Worm (Caenorhabditis elegans) whole organism, L1 larva: ENCODE data around the gene K11H3.2.

Experiments
- C34B4.2 ChIP-seq: sonication (generic microtip); optimal IDR thresholded peaks from 2 replicates; lab custom pipeline; 2017; ENCODE audit warnings: mild to moderate bottlenecking, missing genetic modification characterization, missing compliant biosample characterization
- Y116A8C.19 ChIP-seq: sonication (generic microtip); optimal IDR thresholded peaks from 2 replicates; lab custom pipeline; 2016; ENCODE audit warnings: missing compliant biosample characterization, missing genetic modification characterization, borderline replicate concordance
- ama-1 ChIP-seq: fragments of 150-350 bp; optimal IDR thresholded peaks from 2 replicates; lab custom pipeline; 2014
- blmp-1 ChIP-seq: fragments of 150-350 bp; optimal IDR thresholded peaks from 2 replicates; lab custom pipeline; 2014; ENCODE audit warnings: missing biosample characterization, missing genetic modification characterization
- ceh-90 ChIP-seq: sonication (generic microtip); optimal IDR thresholded peaks from 2 replicates; lab custom pipeline; 2016; ENCODE audit warnings: missing genetic modification characterization, missing compliant biosample characterization
- ces-1 ChIP-seq: fragments of 150-350 bp; optimal IDR thresholded peaks from 2 replicates; lab custom pipeline; 2014; ENCODE audit warnings: missing biosample characterization, missing genetic modification reagents, missing genetic modification characterization
- dpl-1 ChIP-seq, 3 experiments: fragments of 150-350 bp in 2 of 3; sonication (generic microtip) in 1 of 3; optimal IDR thresholded peaks; 2 replicates each; lab custom pipeline; 2014 to 2017; ENCODE audit warnings: missing biosample characterization in 3 of 3, missing genetic modification characterization in 3 of 3, missing genetic modification reagents in 3 of 3
- efl-1 ChIP-seq, 4 experiments: fragments of 150-350 bp; optimal IDR thresholded peaks in 3 of 4; peaks in 1 of 4; 1 replicate in 1 of 4; 2 replicates in 3 of 4; lab custom pipeline; 2014; ENCODE audit warnings: missing biosample characterization in 2 of 4, missing genetic modification characterization in 2 of 4, missing genetic modification reagents in 2 of 4
- efl-3 ChIP-seq: fragments of 200-800 bp; sonication (Bioruptor generic); optimal IDR thresholded peaks from 2 replicates; lab custom pipeline; 2018; ENCODE audit warnings: mild to moderate bottlenecking, missing genetic modification characterization, missing compliant biosample characterization
- egl-27 ChIP-seq, 2 experiments: fragments of 150-350 bp in 1 of 2; sonication (generic microtip); optimal IDR thresholded peaks; 3 replicates each; lab custom pipeline; 2017 to 2018; ENCODE audit warnings: missing biosample characterization in 2 of 2, missing genetic modification characterization in 2 of 2, missing genetic modification reagents in 2 of 2
- elt-2 ChIP-seq: sonication (generic microtip); optimal IDR thresholded peaks from 2 replicates; lab custom pipeline; 2016; ENCODE audit warnings: missing genetic modification characterization, mild to moderate bottlenecking, inconsistent platforms, missing compliant biosample characterization, missing genetic modification reagents
- elt-3 ChIP-seq, 6 experiments: fragments of 150-350 bp in 1 of 6; sonication (generic microtip); optimal IDR thresholded peaks; 2 replicates each; lab custom pipeline; 2017 to 2018; ENCODE audit warnings: missing biosample characterization in 6 of 6, missing genetic modification characterization in 6 of 6, inconsistent platforms in 1 of 6
- fos-1 ChIP-seq: fragments of 150-350 bp; optimal IDR thresholded peaks from 2 replicates; lab custom pipeline; 2014; ENCODE audit warnings: missing biosample characterization, missing genetic modification characterization
- grh-1 ChIP-seq: fragments of 200-800 bp; sonication (Bioruptor generic); IDR thresholded peaks from 2 replicates; pipeline ENCODE4 v1.3.6; 2022; ENCODE audit warnings: missing genetic modification reagents, missing genetic modification characterization, missing compliant biosample characterization
- isw-1 ChIP-seq: fragments of 200-800 bp; sonication (Bioruptor generic); IDR thresholded peaks from 2 replicates; pipeline ENCODE4 v1.3.6; 2022; ENCODE audit warnings: missing genetic modification characterization, missing compliant biosample characterization
- jun-1 ChIP-seq: fragments of 150-350 bp; optimal IDR thresholded peaks from 2 replicates; lab custom pipeline; 2014; ENCODE audit warnings: missing biosample characterization, missing genetic modification reagents, missing genetic modification characterization
- lin-14 ChIP-seq: fragments of 200-800 bp; sonication (Bioruptor generic); optimal IDR thresholded peaks from 2 replicates; lab custom pipeline; 2018; ENCODE audit warnings: mild to moderate bottlenecking, missing genetic modification characterization, moderate library complexity, missing compliant biosample characterization
- lin-35 ChIP-seq, 2 experiments: fragments of 150-350 bp; optimal IDR thresholded peaks; 2 replicates each; lab custom pipeline; 2014; ENCODE audit warnings: missing biosample characterization in 2 of 2, missing genetic modification characterization in 2 of 2, missing genetic modification reagents in 2 of 2
- mef-2 ChIP-seq: fragments of 150-350 bp; optimal IDR thresholded peaks from 2 replicates; lab custom pipeline; 2014; ENCODE audit warnings: missing biosample characterization, missing genetic modification characterization
- mep-1 ChIP-seq: fragments of 150-350 bp; optimal IDR thresholded peaks from 2 replicates; lab custom pipeline; 2014; ENCODE audit warnings: missing biosample characterization, missing genetic modification characterization
- nhr-20 ChIP-seq: sonication (generic microtip); optimal IDR thresholded peaks from 2 replicates; lab custom pipeline; 2016; ENCODE audit warnings: mild to moderate bottlenecking, missing genetic modification characterization, missing compliant biosample characterization
- nhr-237 ChIP-seq: fragments of 150-350 bp; optimal IDR thresholded peaks from 2 replicates; lab custom pipeline; 2014; ENCODE audit warnings: missing biosample characterization, missing genetic modification characterization
- nhr-47 ChIP-seq: sonication (generic microtip); optimal IDR thresholded peaks from 2 replicates; lab custom pipeline; 2016; ENCODE audit warnings: mild to moderate bottlenecking, missing genetic modification characterization, moderate library complexity, missing compliant biosample characterization
- nhr-71 ChIP-seq: sonication (generic microtip); optimal IDR thresholded peaks from 2 replicates; lab custom pipeline; 2016; ENCODE audit warnings: mild to moderate bottlenecking, missing genetic modification characterization, moderate library complexity, missing compliant biosample characterization
- nhr-84 ChIP-seq: sonication (generic microtip); optimal IDR thresholded peaks from 2 replicates; lab custom pipeline; 2017; ENCODE audit warnings: missing biosample characterization, missing genetic modification characterization
- nhr-85 ChIP-seq: sonication (generic microtip); peaks from one replicate; lab custom pipeline; 2016; ENCODE audit warnings: missing genetic modification characterization, inconsistent platforms, missing compliant biosample characterization
- nhr-90 ChIP-seq: sonication (generic microtip); optimal IDR thresholded peaks from 2 replicates; lab custom pipeline; 2016; ENCODE audit warnings: mild to moderate bottlenecking, missing genetic modification characterization, missing compliant biosample characterization; ENCODE audit not compliant: poor library complexity
- pag-3 ChIP-seq: sonication (generic microtip); optimal IDR thresholded peaks from 2 replicates; lab custom pipeline; 2017; ENCODE audit warnings: missing genetic modification characterization, mild to moderate bottlenecking, missing compliant biosample characterization, antibody characterized with exemption, borderline replicate concordance; ENCODE audit not compliant: insufficient read depth
- rnt-1 ChIP-seq: sonication (generic microtip); optimal IDR thresholded peaks from 2 replicates; lab custom pipeline; 2016; ENCODE audit warnings: mild to moderate bottlenecking, missing genetic modification characterization, moderate library complexity, missing compliant biosample characterization
- snu-23 ChIP-seq: sonication (generic microtip); optimal IDR thresholded peaks from 2 replicates; lab custom pipeline; 2016; ENCODE audit warnings: missing genetic modification characterization, missing compliant biosample characterization
- sup-37 ChIP-seq: fragments of 200-800 bp; sonication (Bioruptor generic); optimal IDR thresholded peaks from 2 replicates; lab custom pipeline; 2018; ENCODE audit warnings: mild to moderate bottlenecking, missing genetic modification characterization, missing compliant biosample characterization
- swsn-7 ChIP-seq: sonication (generic microtip); optimal IDR thresholded peaks from 2 replicates; lab custom pipeline; 2016; ENCODE audit warnings: missing genetic modification characterization, missing compliant biosample characterization
- unc-62 ChIP-seq: fragments of 150-350 bp; optimal IDR thresholded peaks from 2 replicates; lab custom pipeline; 2014; ENCODE audit warnings: missing biosample characterization, missing genetic modification reagents, missing genetic modification characterization
- vab-15 ChIP-seq: sonication (generic microtip); optimal IDR thresholded peaks from 2 replicates; lab custom pipeline; 2017; ENCODE audit warnings: missing genotype, mild to moderate bottlenecking, missing genetic modification characterization, missing compliant biosample characterization
- ztf-4 ChIP-seq: fragments of 150-350 bp; optimal IDR thresholded peaks from 2 replicates; lab custom pipeline; 2014; ENCODE audit warnings: missing biosample characterization, missing genetic modification characterization

The K11H3.2 gene

DNA sequence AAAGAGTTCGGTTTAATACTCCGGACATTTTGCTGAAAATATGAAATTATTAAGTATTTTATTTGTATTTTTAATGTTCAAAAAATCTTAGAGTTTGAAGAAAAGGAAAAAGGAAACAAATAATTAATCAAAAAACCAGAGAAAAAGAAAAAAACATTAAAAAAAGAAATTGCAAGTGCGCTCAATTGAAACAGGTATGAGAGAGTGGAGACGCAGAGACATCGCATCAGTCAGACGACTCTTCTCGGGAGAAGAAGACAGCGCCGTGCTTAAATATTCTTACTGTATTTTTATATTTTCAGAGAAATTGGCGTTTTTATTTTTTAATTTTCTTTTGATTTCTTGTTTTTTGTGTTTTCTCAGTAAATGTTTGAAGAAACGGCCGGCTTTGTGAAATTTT, 1.9 kb downstream of the K11H3.2 start, which contains the start of gene mrpl-36 (continued):
- TF ChIP-seq ztf-4 (tag; lab: Kevin White, UChicago) (no peak), unc-62 (GFP tag; lab: Kevin White, UChicago) (no peak), lin-35 (GFP tag; optimal IDR thresholded peaks at IDR 0.05; lab: Kevin White, UChicago) (peak; percentile 52 to 61), blmp-1 (no peak), lin-14 (GFP tag; lab: Kevin White, UChicago) (no peak), elt-2 (tag; lab: Kevin White, UChicago) (no peak), C34B4.2 (tag; lab: Kevin White, UChicago) (no peak), pag-3 (tag; lab: Kevin White, UChicago) (no peak), ama-1 (lab: Kevin White, UChicago) (no peak), swsn-7 (tag; lab: Kevin White, UChicago) (peak; percentile 4), Y116A8C.19 (tag; lab: Kevin White, UChicago) (no peak), nhr-237 (tag; lab: Kevin White, UChicago) (no peak), rnt-1 (peak; percentile 36), vab-15 (no peak), mep-1 (tag; lab: Kevin White, UChicago) (peak; percentile 38), efl-1 (optimal IDR thresholded peaks at IDR 0.05; lab: Kevin White, UChicago) (peak; percentile 52 to 67), efl-1 (GFP tag; optimal IDR thresholded peaks at IDR 0.05 in 1 of 2; lab: Kevin White, UChicago) (peak; percentile 45 to 94), sup-37 (no peak)

DNA sequence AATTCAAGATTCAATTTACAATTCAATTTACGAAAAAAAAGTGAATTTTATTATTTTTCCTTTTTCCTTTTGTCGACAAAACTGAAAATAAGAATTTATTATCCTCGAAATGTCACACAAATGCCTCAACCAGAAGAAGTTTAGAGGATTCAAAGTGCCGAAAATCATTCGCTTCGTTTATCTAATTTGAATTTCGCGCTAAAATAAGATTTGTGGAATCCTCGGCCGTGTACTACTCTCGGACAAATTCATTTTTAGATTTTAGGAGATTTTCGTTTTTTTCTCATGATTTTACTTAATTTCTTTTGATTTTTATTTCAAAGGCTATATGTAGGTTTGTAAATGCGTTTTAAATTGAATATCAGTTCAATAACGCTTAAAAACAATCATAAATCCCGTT, 2.4 kb downstream of the K11H3.2 start:
- TF ChIP-seq dpl-1 (GFP tag; optimal IDR thresholded peaks at IDR 0.05; lab: Kevin White, UChicago) (peak; percentile 49 to 69 (median 56)), efl-3 (no peak), rnt-1 (peak; percentile 13), grh-1 (GFP tag; lab: Robert Waterston, UW) (0 out of 2 replicates have a peak, but pooled peaks have one; percentile 10), lin-35 (GFP tag; optimal IDR thresholded peaks at IDR 0.05; lab: Kevin White, UChicago) (peak in 1 of 2 experiments; percentile 26), efl-1 (optimal IDR thresholded peaks at IDR 0.05; lab: Kevin White, UChicago) (peak; percentile 72 to 89), efl-1 (GFP tag; optimal IDR thresholded peaks at IDR 0.05 in 1 of 2; lab: Kevin White, UChicago) (peak; percentile 64 to 95)

DNA sequence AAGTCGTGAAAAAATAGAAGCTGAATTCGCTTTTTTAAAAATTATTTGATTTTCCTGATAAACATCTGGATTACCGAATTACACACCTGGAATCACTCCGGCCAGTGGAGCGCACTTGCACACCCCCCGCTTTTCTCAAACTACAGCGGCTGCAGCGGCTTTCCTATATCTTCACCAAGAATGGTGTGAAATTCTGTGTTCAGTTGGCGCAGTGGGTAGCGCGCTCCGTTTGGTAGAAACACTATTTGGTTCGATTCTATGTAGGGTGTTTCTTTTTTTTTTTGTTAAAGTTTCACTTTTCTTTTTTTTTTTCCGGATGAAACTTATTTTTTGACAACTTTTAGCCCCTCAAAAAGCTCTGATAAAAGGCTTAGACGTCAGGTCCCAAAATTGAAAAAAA, 2.9 kb downstream of the K11H3.2 start:
- TF ChIP-seq isw-1 (GFP tag; lab: Robert Waterston, UW) (0 out of 2 replicates have a peak, but pooled peaks have one; percentile 3), nhr-85 (peak; percentile 71)

DNA sequence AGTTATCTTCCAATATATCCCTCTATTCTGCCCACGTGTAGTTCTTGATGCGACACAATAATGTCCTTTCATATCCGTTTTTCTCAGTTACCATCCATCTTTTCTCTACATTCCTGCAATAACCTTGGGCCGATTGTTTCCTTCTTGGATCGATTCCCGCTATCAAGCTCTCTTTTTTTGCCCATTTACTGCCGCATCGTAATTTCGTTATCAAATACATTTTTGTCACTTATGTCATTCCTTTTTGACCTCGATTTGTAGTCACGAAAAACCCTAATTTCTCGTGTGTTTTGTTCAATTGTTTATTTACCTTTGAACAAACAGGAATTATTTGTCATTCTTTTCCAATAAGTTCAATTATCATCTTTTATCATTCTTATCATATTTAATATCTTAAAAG, 3.8 kb downstream of the K11H3.2 start:
- TF ChIP-seq nhr-71 (tag; lab: Kevin White, UChicago) (peak; percentile 59), ceh-90 (tag; lab: Kevin White, UChicago) (no peak), nhr-85 (peak; percentile 57), snu-23 (GFP tag; lab: Kevin White, UChicago) (peak; percentile 22), elt-2 (tag; lab: Kevin White, UChicago) (peak; percentile 1), nhr-20 (peak; percentile 60), nhr-84 (tag; lab: Kevin White, UChicago) (no peak), ces-1 (GFP tag; lab: Kevin White, UChicago) (no peak), nhr-47 (tag; lab: Kevin White, UChicago) (peak; percentile 2), fos-1 (tag; lab: Kevin White, UChicago) (no peak), nhr-90 (tag; lab: Kevin White, UChicago) (peak; percentile 38), pag-3 (tag; lab: Kevin White, UChicago) (peak; percentile 29), jun-1 (tag; lab: Kevin White, UChicago) (no peak), lin-14 (GFP tag; lab: Kevin White, UChicago) (peak; percentile 62), mef-2 (tag; lab: Kevin White, UChicago) (no peak), egl-27 (tag; optimal IDR thresholded peaks at IDR 0.05; lab: Kevin White, UChicago) (peak in 1 of 2 experiments; percentile 29), blmp-1 (peak; percentile 58), elt-3 (tag; optimal IDR thresholded peaks at IDR 0.05; lab: Kevin White, UChicago) (peak in 5 of 6 experiments; percentile 3 to 71 (median 57)), lin-35 (GFP tag; optimal IDR thresholded peaks at IDR 0.05; lab: Kevin White, UChicago) (peak in 1 of 2 experiments; percentile 20)
